Fruit fly (Drosophila melanogaster): ENCODE data around the gene CG17298.

- TF ChIP-seq CG8478 (optimal IDR thresholded peaks at IDR 0.05) (no peak), CTCF (optimal IDR thresholded peaks at IDR 0.05) (no peak)
Observed at dm6 chr3R:21271208-21271607, 11.8 kb upstream of the CG17298 start.
